Worm (Caenorhabditis elegans) whole organism, L4 larva: ENCODE data around the gene F48F7.3.

Experiments used
- F37D6.2 ChIP-seq: sonication (generic microtip); optimal IDR thresholded peaks from 2 replicates; lab custom pipeline; 2016; ENCODE audit warnings: mild to moderate bottlenecking, missing genetic modification characterization, missing compliant biosample characterization
- F49E8.2 ChIP-seq: sonication (generic microtip); optimal IDR thresholded peaks from 2 replicates; lab custom pipeline; 2016; ENCODE audit warnings: missing compliant biosample characterization, mild to moderate bottlenecking, missing genetic modification characterization, borderline replicate concordance
- T20F7.1 ChIP-seq: fragments of 200-800 bp; sonication (Bioruptor generic); optimal IDR thresholded peaks from 2 replicates; lab custom pipeline; 2018; ENCODE audit warnings: mild to moderate bottlenecking, missing genetic modification characterization, missing compliant biosample characterization
- Y75B8A.6 ChIP-seq: fragments of 200-800 bp; sonication (Bioruptor generic); IDR thresholded peaks from 2 replicates; pipeline ENCODE4 v1.3.6; 2022; ENCODE audit warnings: missing genetic modification reagents, missing genetic modification characterization, missing compliant biosample characterization
- aha-1 ChIP-seq: fragments of 150-350 bp; peaks from one replicate; lab custom pipeline; 2014; ENCODE audit warnings: missing biosample characterization, missing genetic modification characterization
- ama-1 ChIP-seq: fragments of 150-350 bp; optimal IDR thresholded peaks from 2 replicates; lab custom pipeline; 2014; ENCODE audit warnings: inconsistent platforms, mixed read lengths
- ceh-44 ChIP-seq: fragments of 200-800 bp; sonication (Bioruptor generic); IDR thresholded peaks from 2 replicates; pipeline ENCODE4 v1.3.6; 2022; ENCODE audit warnings: missing genetic modification reagents, missing genetic modification characterization, missing compliant biosample characterization
- daf-12 ChIP-seq: fragments of 150-350 bp; optimal IDR thresholded peaks from 2 replicates; lab custom pipeline; 2014; ENCODE audit warnings: missing biosample characterization, missing genetic modification reagents, missing genetic modification characterization
- dmd-8 ChIP-seq: fragments of 200-800 bp; sonication (Bioruptor generic); IDR thresholded peaks from 2 replicates; pipeline ENCODE4 v1.3.6; 2022; ENCODE audit warnings: missing genetic modification characterization, missing compliant biosample characterization
- dpl-1 ChIP-seq: fragments of 150-350 bp; optimal IDR thresholded peaks from 2 replicates; lab custom pipeline; 2014; ENCODE audit warnings: missing biosample characterization, missing genetic modification reagents, missing genetic modification characterization
- egl-27 ChIP-seq: sonication (generic microtip); optimal IDR thresholded peaks from 3 replicates; lab custom pipeline; 2017; ENCODE audit warnings: missing biosample characterization, missing genetic modification reagents, missing genetic modification characterization
- egl-43 ChIP-seq: fragments of 200-800 bp; sonication (Bioruptor generic); IDR thresholded peaks from 2 replicates; pipeline ENCODE4 v1.3.6; 2022; ENCODE audit warnings: missing genetic modification reagents, missing genetic modification characterization, missing compliant biosample characterization
- hif-1 ChIP-seq, 2 experiments: sonication (generic microtip); optimal IDR thresholded peaks; 2 replicates each; lab custom pipeline; 2016 to 2017; ENCODE audit warnings: missing compliant biosample characterization in 2 of 2, missing genetic modification characterization in 2 of 2, missing genetic modification reagents in 2 of 2, missing genotype in 2 of 2, mild to moderate bottlenecking in 1 of 2
- hlh-11 ChIP-seq: fragments of 200-800 bp; sonication (Bioruptor generic); optimal IDR thresholded peaks from 2 replicates; lab custom pipeline; 2018; ENCODE audit warnings: mild to moderate bottlenecking, missing genetic modification characterization, missing compliant biosample characterization
- hlh-30 ChIP-seq: sonication (generic microtip); optimal IDR thresholded peaks from 2 replicates; lab custom pipeline; 2017; ENCODE audit warnings: antibody characterized with exemption, mild to moderate bottlenecking, missing genetic modification characterization, missing compliant biosample characterization; ENCODE audit not compliant: insufficient read depth
- jun-1 ChIP-seq: fragments of 150-350 bp; optimal IDR thresholded peaks from 2 replicates; lab custom pipeline; 2014; ENCODE audit warnings: missing biosample characterization, missing genetic modification reagents, missing genetic modification characterization
- lsy-2 ChIP-seq, 2 experiments: fragments of 150-350 bp in 1 of 2; sonication (generic microtip) in 1 of 2; optimal IDR thresholded peaks; 2 replicates each; lab custom pipeline; 2014 to 2017; ENCODE audit warnings: missing biosample characterization in 2 of 2, missing genetic modification characterization in 2 of 2
- mxl-3 ChIP-seq: fragments of 200-800 bp; sonication (Bioruptor generic); optimal IDR thresholded peaks from 2 replicates; lab custom pipeline; 2018; ENCODE audit warnings: mild to moderate bottlenecking, missing genetic modification characterization, missing compliant biosample characterization
- nhr-10 ChIP-seq: fragments of 150-350 bp; optimal IDR thresholded peaks from 2 replicates; lab custom pipeline; 2014; ENCODE audit warnings: missing biosample characterization, missing genetic modification characterization
- nhr-25 ChIP-seq: sonication (generic microtip); optimal IDR thresholded peaks from 2 replicates; lab custom pipeline; 2017; ENCODE audit warnings: missing genetic modification characterization, mild to moderate bottlenecking, missing compliant biosample characterization, antibody characterized with exemption, moderate library complexity, borderline replicate concordance; ENCODE audit not compliant: insufficient read depth
- nhr-6 ChIP-seq: fragments of 150-350 bp; optimal IDR thresholded peaks from 2 replicates; lab custom pipeline; 2014; ENCODE audit warnings: missing biosample characterization, missing genetic modification characterization
- nhr-77 ChIP-seq: fragments of 150-350 bp; optimal IDR thresholded peaks from 2 replicates; lab custom pipeline; 2014; ENCODE audit warnings: missing biosample characterization, missing genetic modification characterization
- pha-4 ChIP-seq, 2 experiments: fragments of 150-350 bp in 1 of 2; fragments of 200-800 bp in 1 of 2; sonication (Bioruptor generic) in 1 of 2; IDR thresholded peaks in 1 of 2; optimal IDR thresholded peaks in 1 of 2; 2 replicates each; pipeline versions ENCODE4 v1.3.6 to Lab custom; 2014 to 2022; ENCODE audit warnings: missing genetic modification characterization in 2 of 2, missing genetic modification reagents in 2 of 2, missing biosample characterization in 1 of 2, missing compliant biosample characterization in 1 of 2
- saeg-2 ChIP-seq: fragments of 200-800 bp; sonication (Bioruptor generic); IDR thresholded peaks from 2 replicates; pipeline ENCODE4 v1.3.6; 2022; ENCODE audit warnings: missing genetic modification reagents, missing genetic modification characterization, missing compliant biosample characterization
- sdz-12 ChIP-seq: fragments of 200-800 bp; sonication (Bioruptor generic); optimal IDR thresholded peaks from 2 replicates; lab custom pipeline; 2018; ENCODE audit warnings: mild to moderate bottlenecking, missing genetic modification characterization, missing compliant biosample characterization
- set-16 ChIP-seq: fragments of 200-800 bp; sonication (Bioruptor generic); IDR thresholded peaks from 2 replicates; pipeline ENCODE4 v1.3.6; 2022; ENCODE audit warnings: missing genetic modification reagents, missing genetic modification characterization, missing compliant biosample characterization
- snpc-1.2 ChIP-seq: fragments of 200-800 bp; sonication (Bioruptor generic); IDR thresholded peaks from 2 replicates; pipeline ENCODE4 v1.3.6; 2022; ENCODE audit warnings: missing genetic modification reagents, missing genetic modification characterization, missing compliant biosample characterization
- unc-62 ChIP-seq, 3 experiments: fragments of 150-350 bp in 1 of 3; sonication (generic microtip); optimal IDR thresholded peaks in 2 of 3; peaks in 1 of 3; 1 replicate in 1 of 3; 2 replicates in 2 of 3; lab custom pipeline; 2014 to 2017; ENCODE audit warnings: missing biosample characterization in 3 of 3, missing genetic modification characterization in 3 of 3, missing genetic modification reagents in 3 of 3, missing genotype in 1 of 3
- zfp-2 ChIP-seq: sonication (generic microtip); optimal IDR thresholded peaks from 2 replicates; lab custom pipeline; 2016; ENCODE audit warnings: mild to moderate bottlenecking, missing genetic modification characterization, missing compliant biosample characterization
- zip-11 ChIP-seq: fragments of 200-800 bp; sonication (Bioruptor generic); IDR thresholded peaks from 2 replicates; pipeline ENCODE4 v1.3.6; 2022; ENCODE audit warnings: missing genetic modification characterization, missing compliant biosample characterization

F48F7.3 gene

ce11 chrX:13920374-13920986 lies 42.8 kb upstream of the F48F7.3 start (continued):
- no peak for TF ChIP-seq dmd-8 (GFP tag; lab: Robert Waterston, UW)
- peak; percentile 9 for TF ChIP-seq nhr-10 (tag; lab: Kevin White, UChicago)
- TF ChIP-seq hif-1 (tag; optimal IDR thresholded peaks at IDR 0.05; lab: Kevin White, UChicago): peak in 1 of 2 experiments; percentile 8
- peak; percentile 68 for TF ChIP-seq nhr-25
- peak; percentile 9 for TF ChIP-seq ama-1 (lab: Kevin White, UChicago)
- TF ChIP-seq F49E8.2: no peak

ce11 chrX:13926029-13926428 lies 37.3 kb upstream of the F48F7.3 start, which contains the start of gene meg-2:
Gene meg-2 (minus strand): TSS chrX:13926129.
- TF ChIP-seq egl-27 (tag; lab: Kevin White, UChicago) (no peak), F37D6.2 (tag; lab: Kevin White, UChicago) (no peak), pha-4 (GFP tag; IDR thresholded peaks at IDR 0.05; lab: Robert Waterston, UW) (no peak), pha-4 (tag; optimal IDR thresholded peaks at IDR 0.05; lab: Kevin White, UChicago) (no peak)

- TF ChIP-seq aha-1 (tag; lab: Kevin White, UChicago) (no peak), T20F7.1 (GFP tag; lab: Kevin White, UChicago) (no peak), sdz-12 (no peak), nhr-6 (no peak), hlh-30 (tag; lab: Kevin White, UChicago) (no peak), egl-43 (GFP tag; lab: Robert Waterston, UW) (no peak), unc-62 (GFP tag; optimal IDR thresholded peaks at IDR 0.05 in 1 of 2; lab: Kevin White, UChicago) (no peak), unc-62 (tag; optimal IDR thresholded peaks at IDR 0.05; lab: Kevin White, UChicago) (no peak)
Observed at ce11 chrX:13928532-13928931, 34.8 kb upstream of the F48F7.3 start.

ce11 chrX:13929534-13929933 lies 33.8 kb upstream of the F48F7.3 start, which contains the start of gene meg-1:
Gene meg-1 (minus strand): TSS chrX:13929634.
- no peak for TF ChIP-seq jun-1 (tag; lab: Kevin White, UChicago)
- no peak for TF ChIP-seq mxl-3
- TF ChIP-seq T20F7.1 (GFP tag; lab: Kevin White, UChicago): no peak
- TF ChIP-seq set-16 (GFP tag; lab: Robert Waterston, UW): no peak
- no peak for TF ChIP-seq zip-11 (GFP tag; lab: Robert Waterston, UW)
- TF ChIP-seq dpl-1: no peak
- TF ChIP-seq hlh-11 (tag; lab: Kevin White, UChicago): no peak
- TF ChIP-seq Y75B8A.6: no peak
- TF ChIP-seq nhr-77 (tag; lab: Kevin White, UChicago): no peak
- no peak for TF ChIP-seq saeg-2 (GFP tag; lab: Robert Waterston, UW)

ce11 chrX:13934574-13934973 lies 28.7 kb upstream of the F48F7.3 start, which contains the start of gene elt-3:
Gene elt-3 (plus strand): TSS chrX:13934874.
- no peak for TF ChIP-seq daf-12
- TF ChIP-seq lsy-2 (tag; optimal IDR thresholded peaks at IDR 0.05; lab: Kevin White, UChicago): no peak
- TF ChIP-seq F49E8.2: no peak
- no peak for TF ChIP-seq zfp-2 (tag; lab: Kevin White, UChicago)
- no peak for TF ChIP-seq snpc-1.2 (GFP tag; lab: Robert Waterston, UW)

ce11 chrX:13935615-13936014 lies 27.7 kb upstream of the F48F7.3 start:
- TF ChIP-seq set-16 (GFP tag; lab: Robert Waterston, UW): peak; percentile 83
- TF ChIP-seq ceh-44: 0 out of 2 replicates have a peak, but pooled peaks have one; percentile 9
